Worm (Caenorhabditis elegans) whole organism, late embryonic: ENCODE results near the gene laf-1.

Source experiments
- C08G9.2 ChIP-seq: sonication (generic microtip); optimal IDR thresholded peaks from 2 replicates; lab custom pipeline; 2016; ENCODE audit warnings: mild to moderate bottlenecking, missing genetic modification characterization, moderate library complexity, missing compliant biosample characterization
- F13H6.1 ChIP-seq: sonication (generic microtip); optimal IDR thresholded peaks from 2 replicates; lab custom pipeline; 2016; ENCODE audit warnings: missing genetic modification characterization, missing compliant biosample characterization
- T23F11.4 ChIP-seq: fragments of 200-800 bp; sonication (Bioruptor generic); optimal IDR thresholded peaks from 2 replicates; lab custom pipeline; 2018; ENCODE audit warnings: mild to moderate bottlenecking, missing genetic modification characterization, missing compliant biosample characterization
- ahr-1 ChIP-seq: sonication (generic microtip); optimal IDR thresholded peaks from 2 replicates; lab custom pipeline; 2016; ENCODE audit warnings: missing genetic modification characterization, missing compliant biosample characterization
- ama-1 ChIP-seq: fragments of 150-350 bp; optimal IDR thresholded peaks from 2 replicates; lab custom pipeline; 2014
- ceh-14 ChIP-seq: sonication (generic microtip); optimal IDR thresholded peaks from 2 replicates; lab custom pipeline; 2016; ENCODE audit warnings: missing genotype, missing genetic modification characterization, missing compliant biosample characterization
- ceh-18 ChIP-seq: sonication (generic microtip); optimal IDR thresholded peaks from 2 replicates; lab custom pipeline; 2016; ENCODE audit warnings: missing genetic modification characterization, missing compliant biosample characterization
- ceh-2 ChIP-seq: sonication (generic microtip); optimal IDR thresholded peaks from 2 replicates; lab custom pipeline; 2016; ENCODE audit warnings: missing genotype, missing genetic modification characterization, missing compliant biosample characterization
- ceh-30 ChIP-seq: fragments of 150-350 bp; optimal IDR thresholded peaks from 2 replicates; lab custom pipeline; 2014; ENCODE audit warnings: missing biosample characterization, missing genetic modification characterization
- ceh-45 ChIP-seq: fragments of 200-800 bp; sonication (Bioruptor generic); IDR thresholded peaks from 2 replicates; pipeline ENCODE4 v1.3.6; 2022; ENCODE audit warnings: missing genetic modification reagents, missing genetic modification characterization, missing compliant biosample characterization
- ceh-48 ChIP-seq: sonication (generic microtip); optimal IDR thresholded peaks from 2 replicates; lab custom pipeline; 2016; ENCODE audit warnings: missing genetic modification characterization, inconsistent platforms, missing compliant biosample characterization
- che-1 ChIP-seq: sonication (generic microtip); optimal IDR thresholded peaks from 2 replicates; lab custom pipeline; 2016; ENCODE audit warnings: mild to moderate bottlenecking, missing genetic modification characterization, missing compliant biosample characterization
- dmd-4 ChIP-seq: sonication (generic microtip); optimal IDR thresholded peaks from 2 replicates; lab custom pipeline; 2016; ENCODE audit warnings: borderline replicate concordance, missing genetic modification characterization, missing compliant biosample characterization
- elt-4 ChIP-seq: sonication (generic microtip); optimal IDR thresholded peaks from 2 replicates; lab custom pipeline; 2016; ENCODE audit warnings: missing genetic modification characterization, missing compliant biosample characterization
- eyg-1 ChIP-seq: sonication (generic microtip); optimal IDR thresholded peaks from 2 replicates; lab custom pipeline; 2016; ENCODE audit warnings: missing genotype, missing genetic modification characterization, missing compliant biosample characterization
- fax-1 ChIP-seq: sonication (generic microtip); optimal IDR thresholded peaks from 2 replicates; lab custom pipeline; 2016; ENCODE audit warnings: missing genotype, missing genetic modification characterization, missing compliant biosample characterization
- hlh-15 ChIP-seq: sonication (generic microtip); optimal IDR thresholded peaks from 2 replicates; lab custom pipeline; 2016; ENCODE audit warnings: missing genetic modification characterization, missing compliant biosample characterization
- hlh-6 ChIP-seq: sonication (generic microtip); optimal IDR thresholded peaks from 2 replicates; lab custom pipeline; 2016; ENCODE audit warnings: missing genotype, missing genetic modification characterization, missing compliant biosample characterization
- hlh-8 ChIP-seq: sonication (generic microtip); optimal IDR thresholded peaks from 2 replicates; lab custom pipeline; 2016; ENCODE audit warnings: missing genotype, missing genetic modification characterization, missing compliant biosample characterization
- lim-6 ChIP-seq: sonication (generic microtip); optimal IDR thresholded peaks from 2 replicates; lab custom pipeline; 2016; ENCODE audit warnings: missing genetic modification characterization, missing compliant biosample characterization
- lin-11 ChIP-seq: fragments of 200-800 bp; sonication (Bioruptor generic); optimal IDR thresholded peaks from 2 replicates; lab custom pipeline; 2018; ENCODE audit warnings: mild to moderate bottlenecking, missing genetic modification characterization, missing compliant biosample characterization
- madf-2 ChIP-seq: sonication (generic microtip); optimal IDR thresholded peaks from 2 replicates; lab custom pipeline; 2017; ENCODE audit warnings: missing genetic modification characterization, missing compliant biosample characterization
- mec-3 ChIP-seq: sonication (generic microtip); optimal IDR thresholded peaks from 2 replicates; lab custom pipeline; 2016; ENCODE audit warnings: borderline replicate concordance, missing genetic modification characterization, missing compliant biosample characterization
- nfya-1 ChIP-seq: sonication (generic microtip); optimal IDR thresholded peaks from 2 replicates; lab custom pipeline; 2017; ENCODE audit warnings: missing genetic modification characterization, mild to moderate bottlenecking, missing compliant biosample characterization, antibody characterized with exemption, moderate library complexity
- pag-3 ChIP-seq: sonication (generic microtip); optimal IDR thresholded peaks from 2 replicates; lab custom pipeline; 2016; ENCODE audit warnings: missing compliant biosample characterization, missing genetic modification characterization, borderline replicate concordance
- pat-9 ChIP-seq: fragments of 200-800 bp; sonication (Bioruptor generic); optimal IDR thresholded peaks from 2 replicates; lab custom pipeline; 2018; ENCODE audit warnings: mild to moderate bottlenecking, missing genetic modification characterization, moderate library complexity, missing compliant biosample characterization
- pqm-1 ChIP-seq: sonication (generic microtip); optimal IDR thresholded peaks from 2 replicates; lab custom pipeline; 2016; ENCODE audit warnings: missing genetic modification characterization, missing compliant biosample characterization
- pros-1 ChIP-seq: fragments of 150-350 bp; optimal IDR thresholded peaks from 2 replicates; lab custom pipeline; 2014; ENCODE audit warnings: missing biosample characterization, missing genetic modification reagents, missing genetic modification characterization
- rnt-1 ChIP-seq: sonication (generic microtip); optimal IDR thresholded peaks from 2 replicates; lab custom pipeline; 2016; ENCODE audit warnings: missing genetic modification characterization, missing compliant biosample characterization
- sox-4 ChIP-seq: sonication (generic microtip); optimal IDR thresholded peaks from 2 replicates; lab custom pipeline; 2017; ENCODE audit warnings: mild to moderate bottlenecking, missing genetic modification characterization, inconsistent platforms, missing compliant biosample characterization
- tbx-2 ChIP-seq: sonication (generic microtip); optimal IDR thresholded peaks from 2 replicates; lab custom pipeline; 2016; ENCODE audit warnings: missing genetic modification characterization, missing compliant biosample characterization
- tbx-7 ChIP-seq: sonication (generic microtip); optimal IDR thresholded peaks from 2 replicates; lab custom pipeline; 2016; ENCODE audit warnings: missing genotype, missing genetic modification characterization, missing compliant biosample characterization
- unc-3 ChIP-seq, 2 experiments: fragments of 200-800 bp in 1 of 2; sonication (Bioruptor generic) in 1 of 2; sonication (generic microtip) in 1 of 2; conservative IDR thresholded peaks in 1 of 2; optimal IDR thresholded peaks in 1 of 2; 2 replicates each; pipeline versions ENCODE4 v1.3.6 to Lab custom; 2016 to 2022; ENCODE audit warnings: missing compliant biosample characterization in 2 of 2, missing genetic modification characterization in 2 of 2, missing genetic modification reagents in 1 of 2
- unc-42 ChIP-seq: sonication (generic microtip); optimal IDR thresholded peaks from 2 replicates; lab custom pipeline; 2016; ENCODE audit warnings: missing genotype, missing genetic modification characterization, missing compliant biosample characterization
- unc-55 ChIP-seq: sonication (generic microtip); optimal IDR thresholded peaks from 2 replicates; lab custom pipeline; 2017; ENCODE audit warnings: missing biosample characterization, missing genetic modification reagents, missing genetic modification characterization
- zip-5 ChIP-seq: sonication (generic microtip); optimal IDR thresholded peaks from 2 replicates; lab custom pipeline; 2016; ENCODE audit warnings: missing genetic modification characterization, missing compliant biosample characterization

laf-1 gene

ce11 chrIII:2778655-2779054 is at the start of gene laf-1:
laf-1 (minus strand) TSS chrIII:2779053.
- TF ChIP-seq elt-4 (tag; lab: Kevin White, UChicago): peak; percentile 59
- TF ChIP-seq hlh-15 (tag; lab: Kevin White, UChicago): no peak

ce11 chrIII:2826770-2827169 is 47.9 kb upstream of the laf-1 start, which contains the start of gene Y71H2AM.1:
Y71H2AM.1 (plus strand) TSS chrIII:2827070.
- TF ChIP-seq mec-3 (tag; lab: Kevin White, UChicago) (no peak), hlh-6 (tag; lab: Kevin White, UChicago) (no peak), fax-1 (tag; lab: Kevin White, UChicago) (no peak), elt-4 (tag; lab: Kevin White, UChicago) (no peak), ama-1 (lab: Kevin White, UChicago) (no peak), sox-4 (tag; lab: Kevin White, UChicago) (no peak), ceh-30 (tag; lab: Kevin White, UChicago) (no peak), F13H6.1 (tag; lab: Kevin White, UChicago) (no peak), pros-1 (tag; lab: Kevin White, UChicago) (no peak), dmd-4 (tag; lab: Kevin White, UChicago) (no peak), tbx-2 (tag; lab: Kevin White, UChicago) (no peak), rnt-1 (tag; lab: Kevin White, UChicago) (no peak), ahr-1 (tag; lab: Kevin White, UChicago) (no peak), pag-3 (no peak), C08G9.2 (tag; lab: Kevin White, UChicago) (no peak), pqm-1 (tag; lab: Kevin White, UChicago) (no peak), unc-55 (no peak), lin-11 (tag; lab: Kevin White, UChicago) (no peak)

ce11 chrIII:2818980-2819379 is 40.1 kb upstream of the laf-1 start, which contains the start of gene pipp-4P:
pipp-4P (plus strand) TSS chrIII:2819280.
- TF ChIP-seq ceh-2 (tag; lab: Kevin White, UChicago) (no peak), T23F11.4 (no peak), hlh-8 (tag; lab: Kevin White, UChicago) (no peak), fax-1 (tag; lab: Kevin White, UChicago) (no peak), lim-6 (tag; lab: Kevin White, UChicago) (no peak), ceh-30 (tag; lab: Kevin White, UChicago) (no peak), che-1 (tag; lab: Kevin White, UChicago) (no peak), madf-2 (no peak), pag-3 (no peak), ceh-14 (tag; lab: Kevin White, UChicago) (no peak), zip-5 (tag; lab: Kevin White, UChicago) (no peak), dmd-4 (tag; lab: Kevin White, UChicago) (no peak), tbx-7 (tag; lab: Kevin White, UChicago) (no peak), ceh-48 (no peak), ahr-1 (tag; lab: Kevin White, UChicago) (no peak), mec-3 (tag; lab: Kevin White, UChicago) (no peak), ceh-45 (no peak), hlh-6 (tag; lab: Kevin White, UChicago) (no peak)

ce11 chrIII:2817847-2818246 is 39.0 kb upstream of the laf-1 start:
- TF ChIP-seq unc-42 (tag; lab: Kevin White, UChicago): no peak
- TF ChIP-seq ceh-18 (tag; lab: Kevin White, UChicago): no peak
- TF ChIP-seq ceh-14 (tag; lab: Kevin White, UChicago): no peak
- peak; percentile 71 for TF ChIP-seq nfya-1 (tag; lab: Kevin White, UChicago)
- no peak for TF ChIP-seq eyg-1 (tag; lab: Kevin White, UChicago)
- no peak for TF ChIP-seq pag-3
- TF ChIP-seq pat-9: no peak
- no peak for TF ChIP-seq unc-3 (GFP tag; conservative IDR thresholded peaks at IDR 0.05; lab: Robert Waterston, UW)
- no peak for TF ChIP-seq unc-3 (tag; optimal IDR thresholded peaks at IDR 0.05; lab: Kevin White, UChicago)
- TF ChIP-seq, all 69 proteins: peak for 1
